Fruit fly (Drosophila melanogaster) whole organism, embryonic: Measurements from ENCODE around the gene RluA-1.

Experiments
- Ada2b ChIP-seq: fragments of 200-800 bp; sonication (Bioruptor generic); IDR thresholded peaks from 2 replicates; pipeline ENCODE4 v1.3.6; 2022; ENCODE audit warnings: missing biosample characterization, missing genetic modification characterization
- Blimp-1 ChIP-seq: fragments of 200-800 bp; sonication (Bioruptor generic); optimal IDR thresholded peaks from 3 replicates; lab custom pipeline; 2018; ENCODE audit warnings: missing biosample characterization, missing genetic modification characterization, mild to moderate bottlenecking, moderate library complexity, missing genetic modification reagents
- Bteb2 ChIP-seq: fragments of 200-800 bp; sonication (Bioruptor generic); optimal IDR thresholded peaks from 2 replicates; lab custom pipeline; 2016; ENCODE audit warnings: missing biosample characterization, missing genetic modification characterization
- CG11093 ChIP-seq: fragments of 200-800 bp; sonication (Bioruptor generic); IDR thresholded peaks from 3 replicates; pipeline ENCODE4 v1.3.6; 2022; ENCODE audit warnings: missing biosample characterization, missing genetic modification characterization
- CG11456 ChIP-seq: fragments of 200-800 bp; sonication (Bioruptor generic); IDR thresholded peaks from 3 replicates; pipeline ENCODE4 v1.3.6; 2022; ENCODE audit warnings: missing biosample characterization, missing genetic modification characterization
- CG11695 ChIP-seq: fragments of 200-800 bp; sonication (Bioruptor generic); IDR thresholded peaks from 3 replicates; pipeline ENCODE4 v1.3.6; 2022; ENCODE audit warnings: missing biosample characterization, missing genetic modification characterization
- CG1647 ChIP-seq: fragments of 200-800 bp; sonication (Bioruptor generic); optimal IDR thresholded peaks from 3 replicates; lab custom pipeline; 2016; ENCODE audit warnings: missing biosample characterization, missing genetic modification characterization
- CG16815 ChIP-seq: fragments of 200-800 bp; sonication (Bioruptor generic); optimal IDR thresholded peaks from 3 replicates; lab custom pipeline; 2017; ENCODE audit warnings: missing biosample characterization, mild to moderate bottlenecking, missing genetic modification characterization
- CG2120 ChIP-seq: fragments of 200-800 bp; sonication (Bioruptor generic); optimal IDR thresholded peaks from 3 replicates; lab custom pipeline; 2016; ENCODE audit warnings: missing biosample characterization, missing genetic modification characterization
- CG31365 ChIP-seq: fragments of 200-800 bp; sonication (Bioruptor generic); optimal IDR thresholded peaks from 2 replicates; lab custom pipeline; 2018; ENCODE audit warnings: missing biosample characterization, mild to moderate bottlenecking, missing genetic modification characterization
- CG33557 ChIP-seq: fragments of 200-800 bp; sonication (Bioruptor generic); optimal IDR thresholded peaks from 2 replicates; lab custom pipeline; 2019; ENCODE audit warnings: missing biosample characterization, mild to moderate bottlenecking, missing genetic modification characterization, moderate library complexity
- CG4328 ChIP-seq: fragments of 200-800 bp; sonication (Bioruptor generic); optimal IDR thresholded peaks from 3 replicates; lab custom pipeline; 2017; ENCODE audit warnings: missing biosample characterization, missing genetic modification reagents, missing genetic modification characterization
- CG4360 ChIP-seq: fragments of 200-800 bp; sonication (Bioruptor generic); IDR thresholded peaks from 2 replicates; pipeline ENCODE4 v1.3.6; 2022; ENCODE audit warnings: missing biosample characterization, missing genetic modification characterization
- CG4730 ChIP-seq: fragments of 200-800 bp; sonication (Bioruptor generic); IDR thresholded peaks from 2 replicates; pipeline ENCODE4 v1.3.6; 2022; ENCODE audit warnings: missing biosample characterization, missing genetic modification characterization
- CG6683 ChIP-seq: fragments of 200-800 bp; sonication (Bioruptor generic); optimal IDR thresholded peaks from 2 replicates; lab custom pipeline; 2017; ENCODE audit warnings: missing biosample characterization, mild to moderate bottlenecking, missing genetic modification characterization, missing genetic modification reagents
- CG8388 ChIP-seq: fragments of 200-800 bp; sonication (Bioruptor generic); optimal IDR thresholded peaks from 2 replicates; lab custom pipeline; 2019; ENCODE audit warnings: missing biosample characterization, mild to moderate bottlenecking, missing genetic modification characterization, moderate library complexity
- Fer1 ChIP-seq: fragments of 200-800 bp; sonication (Bioruptor generic); optimal IDR thresholded peaks from 2 replicates; lab custom pipeline; 2017; ENCODE audit warnings: missing biosample characterization, mild to moderate bottlenecking, missing genetic modification characterization
- H15 ChIP-seq: fragments of 200-800 bp; sonication (Bioruptor generic); IDR thresholded peaks from 3 replicates; pipeline ENCODE4 v1.3.6; 2022; ENCODE audit warnings: missing biosample characterization, missing genetic modification characterization
- HHEX ChIP-seq: fragments of 200-800 bp; sonication (Bioruptor generic); optimal IDR thresholded peaks from 3 replicates; lab custom pipeline; 2017; ENCODE audit warnings: missing biosample characterization, mild to moderate bottlenecking, missing genetic modification characterization, missing genetic modification reagents
- Hmr ChIP-seq: fragments of 200-800 bp; sonication (Bioruptor generic); optimal IDR thresholded peaks from 3 replicates; lab custom pipeline; 2017; ENCODE audit warnings: mild to moderate bottlenecking, missing biosample characterization, missing genetic modification reagents, missing genetic modification characterization
- Hr51 ChIP-seq, 2 experiments: fragments of 200-800 bp; sonication (Bioruptor generic); optimal IDR thresholded peaks; 2 replicates in 1 of 2; 3 replicates in 1 of 2; lab custom pipeline; 2016 to 2018; ENCODE audit warnings: missing biosample characterization in 2 of 2, missing genetic modification characterization in 2 of 2, mild to moderate bottlenecking in 1 of 2, moderate library complexity in 1 of 2
- Scr ChIP-seq: fragments of 200-800 bp; sonication (Bioruptor generic); IDR thresholded peaks from 2 replicates; pipeline ENCODE4 v1.3.6; 2022; ENCODE audit warnings: missing biosample characterization, missing genetic modification characterization; ENCODE audit not compliant: partially characterized antibody
- Usf ChIP-seq: fragments of 200-800 bp; sonication (Bioruptor generic); optimal IDR thresholded peaks from 2 replicates; lab custom pipeline; 2017; ENCODE audit warnings: missing genotype, missing biosample characterization, missing genetic modification characterization
- bigmax ChIP-seq: fragments of 200-800 bp; sonication (Bioruptor generic); optimal IDR thresholded peaks from 2 replicates; lab custom pipeline; 2018; ENCODE audit warnings: missing biosample characterization, mild to moderate bottlenecking, missing genetic modification characterization
- bsh ChIP-seq, 2 experiments: fragments of 200-800 bp; sonication (Bioruptor generic); optimal IDR thresholded peaks; 2 replicates each; lab custom pipeline; 2017 to 2018; ENCODE audit warnings: mild to moderate bottlenecking in 2 of 2, missing biosample characterization in 2 of 2, missing genetic modification characterization in 2 of 2, moderate library complexity in 1 of 2
- chn ChIP-seq: fragments of 200-800 bp; sonication (Bioruptor generic); optimal IDR thresholded peaks from 2 replicates; lab custom pipeline; 2016; ENCODE audit warnings: missing biosample characterization, missing genetic modification characterization
- dati ChIP-seq: fragments of 200-800 bp; sonication (Bioruptor generic); IDR thresholded peaks from 2 replicates; pipeline ENCODE4 v1.3.6; 2022; ENCODE audit warnings: missing biosample characterization, missing genetic modification characterization
- dpn ChIP-seq, 2 experiments: fragments of 200-800 bp; sonication (Bioruptor generic); optimal IDR thresholded peaks; 3 replicates each; lab custom pipeline; 2016; ENCODE audit warnings: missing biosample characterization in 2 of 2, missing genetic modification characterization in 2 of 2
- ewg ChIP-seq: fragments of 200-800 bp; sonication (Bioruptor generic); optimal IDR thresholded peaks from 3 replicates; lab custom pipeline; 2017; ENCODE audit warnings: mild to moderate bottlenecking, missing biosample characterization, missing genetic modification reagents, missing genetic modification characterization
- fu2 ChIP-seq: fragments of 200-800 bp; sonication (Bioruptor generic); optimal IDR thresholded peaks from 2 replicates; lab custom pipeline; 2016; ENCODE audit warnings: missing biosample characterization, missing genetic modification characterization
- gro ChIP-seq: fragments of 200-800 bp; sonication (Bioruptor generic); optimal IDR thresholded peaks from 2 replicates; lab custom pipeline; 2016; ENCODE audit warnings: missing biosample characterization, missing genetic modification characterization
- hth ChIP-seq: fragments of >200 bp; optimal IDR thresholded peaks from 2 replicates; lab custom pipeline; 2017; ENCODE audit warnings: inconsistent platforms
- luna ChIP-seq: fragments of 200-800 bp; sonication (Bioruptor generic); optimal IDR thresholded peaks from 2 replicates; lab custom pipeline; 2016; ENCODE audit warnings: missing biosample characterization, missing genetic modification characterization
- mld ChIP-seq: fragments of 200-800 bp; sonication (Bioruptor generic); IDR thresholded peaks from 3 replicates; pipeline ENCODE4 v1.3.6; 2022; ENCODE audit warnings: missing biosample characterization, missing genetic modification characterization; ENCODE audit not compliant: partially characterized antibody
- pan ChIP-seq, 4 experiments: fragments of >200 bp in 3 of 4; fragments of 200-800 bp in 1 of 4; sonication (Bioruptor generic) in 1 of 4; optimal IDR thresholded peaks in 3 of 4; IDR thresholded peaks in 1 of 4; 2 replicates each; pipeline versions ENCODE4 v1.3.6 to Lab custom; 2017 to 2022; ENCODE audit warnings: missing biosample characterization in 2 of 4, missing genetic modification characterization in 2 of 4, mixed read lengths in 1 of 4
- pita ChIP-seq: fragments of 200-800 bp; sonication (Bioruptor generic); optimal IDR thresholded peaks from 2 replicates; lab custom pipeline; 2017; ENCODE audit warnings: missing biosample characterization, mild to moderate bottlenecking, missing genetic modification characterization
- schlank ChIP-seq: fragments of 200-800 bp; sonication (Bioruptor generic); optimal IDR thresholded peaks from 2 replicates; lab custom pipeline; 2018; ENCODE audit warnings: missing biosample characterization, mild to moderate bottlenecking, missing genetic modification characterization
- sisA ChIP-seq: fragments of 200-800 bp; sonication (Bioruptor generic); IDR thresholded peaks from 2 replicates; pipeline ENCODE4 v1.3.6; 2022; ENCODE audit warnings: missing biosample characterization, missing genetic modification characterization
- sna ChIP-seq: fragments of 200-800 bp; sonication (Bioruptor generic); IDR thresholded peaks from 2 replicates; pipeline ENCODE4 v1.3.6; 2022; ENCODE audit warnings: missing biosample characterization, missing genetic modification characterization; ENCODE audit not compliant: partially characterized antibody
- sqz ChIP-seq: fragments of 200-800 bp; sonication (Bioruptor generic); optimal IDR thresholded peaks from 3 replicates; lab custom pipeline; 2018; ENCODE audit warnings: missing biosample characterization, mild to moderate bottlenecking, missing genetic modification characterization
- tgo ChIP-seq: fragments of 200-800 bp; sonication (Bioruptor generic); IDR thresholded peaks from 3 replicates; pipeline ENCODE4 v1.3.6; 2022; ENCODE audit warnings: missing biosample characterization, missing genetic modification characterization
- unc-4 ChIP-seq: fragments of 200-800 bp; sonication (Bioruptor generic); IDR thresholded peaks from 2 replicates; pipeline ENCODE4 v1.3.6; 2022; ENCODE audit warnings: missing biosample characterization, missing genetic modification characterization; ENCODE audit not compliant: partially characterized antibody
- vfl ChIP-seq: fragments of 200-800 bp; sonication (Bioruptor generic); optimal IDR thresholded peaks from 2 replicates; lab custom pipeline; 2016; ENCODE audit warnings: missing biosample characterization, missing genetic modification characterization
- wor ChIP-seq: fragments of 200-800 bp; sonication (Bioruptor generic); IDR thresholded peaks from 2 replicates; pipeline ENCODE4 v1.3.6; 2022; ENCODE audit warnings: missing biosample characterization, missing genetic modification characterization
- yki ChIP-seq: fragments of >200 bp; optimal IDR thresholded peaks from 3 replicates; lab custom pipeline; 2018

Gene RluA-1

DNA sequence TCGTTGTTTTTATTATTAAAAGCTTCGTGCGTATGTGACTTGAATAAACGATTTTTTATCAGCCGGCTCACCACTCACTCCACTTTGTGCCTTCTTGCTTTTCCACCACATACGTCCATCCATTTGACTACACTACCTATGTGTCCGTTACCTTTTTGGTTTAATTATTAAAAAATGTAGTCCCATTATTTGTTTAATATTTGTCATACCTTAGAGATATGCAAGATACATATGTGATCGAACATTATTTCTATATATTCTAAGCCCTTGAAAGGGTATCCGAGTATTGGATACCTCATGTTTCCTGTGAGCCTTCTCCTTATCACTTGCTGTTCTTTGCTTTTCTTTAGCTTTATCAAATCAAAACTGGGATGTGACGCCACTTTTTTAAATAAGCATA lies 45.1 kb upstream of the RluA-1 start (continued):
- TF ChIP-seq unc-4 (GFP tag; lab: Robert Waterston, UW), result no peak
- TF ChIP-seq pita (GFP tag; lab: Kevin White, UChicago), result no peak
- TF ChIP-seq yki (lab: Kevin White, UChicago), result no peak
- TF ChIP-seq mld (GFP tag; lab: Robert Waterston, UW), result no peak
- TF ChIP-seq CG1647 (GFP tag; lab: Kevin White, UChicago), result peak; percentile 6
- TF ChIP-seq CG11695 (GFP tag; lab: Robert Waterston, UW), result peak; percentile 68; the same call in 2 of the 3 replicates
- TF ChIP-seq Bteb2, result peak; percentile 38
- peak; percentile 69; the same call in 1 of the 3 replicates for TF ChIP-seq H15 (GFP tag; lab: Robert Waterston, UW)
- TF ChIP-seq CG11456, result 0 out of 3 replicates have a peak, but pooled peaks have one; percentile 34
- TF ChIP-seq sisA, result peak; percentile 62
- peak; percentile 58 for TF ChIP-seq Ada2b (GFP tag; lab: Robert Waterston, UW)
- TF ChIP-seq schlank (tag; lab: Kevin White, UChicago), result peak; percentile 41
- TF ChIP-seq fu2, result no peak
- TF ChIP-seq CG4730 (GFP tag; lab: Robert Waterston, UW), result 0 out of 2 replicates have a peak, but pooled peaks have one; percentile 32
- no peak for TF ChIP-seq luna (GFP tag; lab: Kevin White, UChicago)
- no peak for TF ChIP-seq CG4360 (GFP tag; lab: Robert Waterston, UW)
- TF ChIP-seq chn (GFP tag; lab: Kevin White, UChicago), result peak; percentile 20
- TF ChIP-seq Fer1 (GFP tag; lab: Kevin White, UChicago), result peak; percentile 69
- TF ChIP-seq vfl (GFP tag; lab: Kevin White, UChicago), result no peak
- peak; percentile 79 for TF ChIP-seq Hmr
- peak; percentile 34 for TF ChIP-seq CG6683 (GFP tag; lab: Kevin White, UChicago)
- peak; percentile 76 for TF ChIP-seq CG2120
- TF ChIP-seq CG8388 (GFP tag; lab: Kevin White, UChicago), result peak; percentile 46
- TF ChIP-seq gro (GFP tag; lab: Kevin White, UChicago), result peak; percentile 59
- peak; percentile 54 for TF ChIP-seq Blimp-1 (GFP tag; lab: Kevin White, UChicago)
- TF ChIP-seq tgo (GFP tag; lab: Robert Waterston, UW), result peak; percentile 78; the same call in 2 of the 3 replicates
- TF ChIP-seq pan (optimal IDR thresholded peaks at IDR 0.05; lab: Kevin White, UChicago), result no peak
- TF ChIP-seq pan (GFP tag; optimal IDR thresholded peaks at IDR 0.05 in 1 of 2, IDR thresholded peaks at IDR 0.05 in 1 of 2), result peak in 1 of 2 experiments; percentile 70
- TF ChIP-seq CG16815, result no peak
- no peak for TF ChIP-seq bigmax (GFP tag; lab: Kevin White, UChicago)
- TF ChIP-seq HHEX (GFP tag; lab: Kevin White, UChicago), result peak; percentile 60
- TF ChIP-seq bsh (GFP tag; optimal IDR thresholded peaks at IDR 0.05; lab: Kevin White, UChicago), result peak in 1 of 2 experiments; percentile 52
- TF ChIP-seq sqz, result peak; percentile 19
- peak in 1 of 2 experiments; percentile 72 for TF ChIP-seq Hr51 (GFP tag; optimal IDR thresholded peaks at IDR 0.05; lab: Kevin White, UChicago)
- peak; percentile 35 to 58 for TF ChIP-seq dpn (GFP tag; optimal IDR thresholded peaks at IDR 0.05; lab: Kevin White, UChicago)
- TF ChIP-seq Scr (GFP tag; lab: Robert Waterston, UW), result no peak
- peak; percentile 16 for TF ChIP-seq ewg
- no peak for TF ChIP-seq hth (lab: Kevin White, UChicago)
- TF ChIP-seq CG33557 (GFP tag; lab: Kevin White, UChicago), result no peak
- no peak for TF ChIP-seq wor (GFP tag; lab: Robert Waterston, UW)
- TF ChIP-seq dati (GFP tag; lab: Robert Waterston, UW), result 0 out of 2 replicates have a peak, but pooled peaks have one; percentile 34
- no peak for TF ChIP-seq CG4328 (GFP tag; lab: Kevin White, UChicago)
- peak; percentile 25 for TF ChIP-seq CG31365
- TF ChIP-seq Usf, result no peak
- no peak for TF ChIP-seq sna (GFP tag; lab: Robert Waterston, UW)
- peak; percentile 41; the same call in 1 of the 3 replicates for TF ChIP-seq CG11093 (GFP tag; lab: Robert Waterston, UW)
